Fruit fly (Drosophila melanogaster): ENCODE results near the gene Vps16B.

Vps16B gene

DNA sequence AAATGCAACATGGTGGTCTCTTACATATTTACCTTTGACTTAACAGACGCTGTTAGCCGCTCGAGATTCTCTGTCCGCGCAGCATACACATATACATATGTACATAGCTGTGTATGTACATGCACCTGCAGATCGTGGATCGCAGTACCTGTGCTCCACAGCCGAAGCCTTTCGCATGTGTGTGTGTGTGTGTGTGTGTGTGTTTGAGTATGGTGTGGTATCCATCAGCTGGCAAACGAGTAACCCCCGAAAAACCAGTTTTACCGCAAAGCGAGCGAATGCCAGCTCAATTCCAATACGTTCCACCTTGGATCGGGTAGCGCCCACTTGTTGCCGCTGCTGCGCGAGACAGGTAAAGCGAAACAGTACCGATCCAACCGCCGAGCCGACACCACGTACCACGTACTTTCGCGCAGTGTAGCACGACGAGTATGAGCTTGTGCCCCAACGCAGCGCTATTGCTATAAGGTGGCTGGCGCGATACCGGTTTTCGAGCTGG lies 25.1 kb upstream of the Vps16B start, which contains the start of gene Cad99C (continued):
- TF ChIP-seq gce (GFP tag; IDR thresholded peaks at IDR 0.05) = 0 out of 3 replicates have a peak, but pooled peaks have one; percentile 14
- no peak for TF ChIP-seq pho (GFP tag; optimal IDR thresholded peaks at IDR 0.05)
- peak; percentile 11 for TF ChIP-seq NC2α (GFP tag; optimal IDR thresholded peaks at IDR 0.05)
- TF ChIP-seq br (optimal IDR thresholded peaks at IDR 0.05) = no peak
- TF ChIP-seq phol (tag; optimal IDR thresholded peaks at IDR 0.05) = no peak
- TF ChIP-seq trh (GFP tag; optimal IDR thresholded peaks at IDR 0.05) = no peak
- TF ChIP-seq chn (GFP tag; optimal IDR thresholded peaks at IDR 0.05) = peak; percentile 31
- TF ChIP-seq mld (GFP tag; IDR thresholded peaks at IDR 0.05; ENCODE audit: partially characterized antibody) = 0 out of 3 replicates have a peak, but pooled peaks have one; percentile 33
- no peak for TF ChIP-seq Spps (tag; optimal IDR thresholded peaks at IDR 0.05)
- peak; percentile 90 for TF ChIP-seq Deaf1 (tag; optimal IDR thresholded peaks at IDR 0.05)
- TF ChIP-seq D (optimal IDR thresholded peaks at IDR 0.05) = peak; percentile 68
- TF ChIP-seq D (GFP tag; optimal IDR thresholded peaks at IDR 0.05) = no peak
- TF ChIP-seq Jarid2 (GFP tag; optimal IDR thresholded peaks at IDR 0.05) = peak; percentile 90
- TF ChIP-seq E2f2 (GFP tag; IDR thresholded peaks at IDR 0.05) = no peak
- no peak for TF ChIP-seq CG4730 (GFP tag; IDR thresholded peaks at IDR 0.05)
- TF ChIP-seq CG3995 (GFP tag; optimal IDR thresholded peaks at IDR 0.05) = no peak
- no peak for TF ChIP-seq Lpt (GFP tag; optimal IDR thresholded peaks at IDR 0.05)
- TF ChIP-seq CG7372 (GFP tag; IDR thresholded peaks at IDR 0.05) = no peak
- TF ChIP-seq ftz-f1 (GFP tag; optimal IDR thresholded peaks at IDR 0.05) = peak; percentile 53
- TF ChIP-seq p53 (GFP tag; optimal IDR thresholded peaks at IDR 0.05) = peak; percentile 60
- TF ChIP-seq fru (optimal IDR thresholded peaks at IDR 0.05) = no peak
- no peak for TF ChIP-seq CG10979 (tag; optimal IDR thresholded peaks at IDR 0.05)
- TF ChIP-seq CG17829 (tag; optimal IDR thresholded peaks at IDR 0.05) = peak; percentile 14
- TF ChIP-seq sna (GFP tag; IDR thresholded peaks at IDR 0.05; ENCODE audit: partially characterized antibody) = 0 out of 2 replicates have a peak, but pooled peaks have one; percentile 43
- peak; percentile 18 for TF ChIP-seq lbe (GFP tag; optimal IDR thresholded peaks at IDR 0.05)
- peak; percentile 86 for TF ChIP-seq CG6175 (GFP tag; IDR thresholded peaks at IDR 0.05)
- no peak for TF ChIP-seq Xrp1 (GFP tag; IDR thresholded peaks at IDR 0.05)
- no peak for TF ChIP-seq ind (GFP tag; optimal IDR thresholded peaks at IDR 0.05)
- no peak for TF ChIP-seq CG6813 (GFP tag; optimal IDR thresholded peaks at IDR 0.05)
- TF ChIP-seq vvl (GFP tag; IDR thresholded peaks at IDR 0.05) = peak; percentile 66
- no peak for TF ChIP-seq CG12219 (GFP tag; optimal IDR thresholded peaks at IDR 0.05)
- TF ChIP-seq Mrtf (GFP tag; IDR thresholded peaks at IDR 0.05) = no peak
- TF ChIP-seq inv (GFP tag; IDR thresholded peaks at IDR 0.05; ENCODE audit: partially characterized antibody) = no peak
- TF ChIP-seq CG11247 (GFP tag; IDR thresholded peaks at IDR 0.05) = no peak
- TF ChIP-seq CG6791 (GFP tag; IDR thresholded peaks at IDR 0.05; ENCODE audit: partially characterized antibody) = peak; percentile 22; the same call in 1 of the 3 replicates
- no peak for TF ChIP-seq CG3407 (GFP tag; optimal IDR thresholded peaks at IDR 0.05)
- no peak for TF ChIP-seq Nf-YC (tag; optimal IDR thresholded peaks at IDR 0.05)
- TF ChIP-seq Abd-B (GFP tag; optimal IDR thresholded peaks at IDR 0.05) = no peak
- no peak for TF ChIP-seq Ets65A (GFP tag)
- TF ChIP-seq sens (GFP tag) = peak; percentile 72
- TF ChIP-seq Side (GFP tag; optimal IDR thresholded peaks at IDR 0.05) = peak; percentile 1
- TF ChIP-seq nerfin-2 (GFP tag; IDR thresholded peaks at IDR 0.05; ENCODE audit: partially characterized antibody) = no peak
- TF ChIP-seq CG31388 (GFP tag; optimal IDR thresholded peaks at IDR 0.05) = no peak
- TF ChIP-seq Opbp (GFP tag; IDR thresholded peaks at IDR 0.05; ENCODE audit: partially characterized antibody) = peak; percentile 57; the same call in 2 of the 3 replicates
- TF ChIP-seq Bgb (GFP tag; IDR thresholded peaks at IDR 0.05; ENCODE audit: partially characterized antibody) = peak; percentile 44; the same call in 1 of the 2 replicates
- TF ChIP-seq lab (GFP tag; optimal IDR thresholded peaks at IDR 0.05) = peak; percentile 31
- TF ChIP-seq h (optimal IDR thresholded peaks at IDR 0.05) = no peak
- peak; percentile 95 for TF ChIP-seq kni (GFP tag; optimal IDR thresholded peaks at IDR 0.05)
- 0 out of 2 replicates have a peak, but pooled peaks have one; percentile 29 for TF ChIP-seq Atf6 (GFP tag; IDR thresholded peaks at IDR 0.05)
- TF ChIP-seq pnt (GFP tag; optimal IDR thresholded peaks at IDR 0.05) = peak; percentile 1
- TF ChIP-seq Adf1 (GFP tag; IDR thresholded peaks at IDR 0.05) = peak; percentile 36; the same call in 1 of the 2 replicates
- TF ChIP-seq nmo (GFP tag; optimal IDR thresholded peaks at IDR 0.05) = no peak

Data from whole organism, embryonic.